Fruit fly (Drosophila melanogaster) whole organism, embryonic: ENCODE measurements around the gene CG6927.

ENCODE experiments used
- Aef1 ChIP-seq: fragments of 200-800 bp; sonication (Bioruptor generic); IDR thresholded peaks from 3 replicates; pipeline ENCODE4 v1.3.6; 2022; ENCODE audit warnings: missing biosample characterization, missing genetic modification characterization
- Atf-2 ChIP-seq: fragments of 200-800 bp; sonication (Bioruptor generic); optimal IDR thresholded peaks from 2 replicates; lab custom pipeline; 2016; ENCODE audit warnings: missing biosample characterization, missing genetic modification characterization
- CG1024 ChIP-seq: fragments of 200-800 bp; sonication (Bioruptor generic); IDR thresholded peaks from 2 replicates; pipeline ENCODE4 v1.3.6; 2022; ENCODE audit warnings: missing biosample characterization, missing genetic modification characterization
- CG10979 ChIP-seq: fragments of 200-800 bp; sonication (Bioruptor generic); optimal IDR thresholded peaks from 2 replicates; lab custom pipeline; 2018; ENCODE audit warnings: missing biosample characterization, mild to moderate bottlenecking, missing genetic modification characterization, moderate library complexity
- CG12219 ChIP-seq: fragments of 200-800 bp; sonication (Bioruptor generic); optimal IDR thresholded peaks from 3 replicates; lab custom pipeline; 2018; ENCODE audit warnings: missing biosample characterization, mild to moderate bottlenecking, missing genetic modification characterization
- CG12299 ChIP-seq: fragments of 200-800 bp; sonication (Bioruptor generic); optimal IDR thresholded peaks from 2 replicates; lab custom pipeline; 2018; ENCODE audit warnings: missing biosample characterization, mild to moderate bottlenecking, missing genetic modification characterization
- CG14441 ChIP-seq: fragments of 200-800 bp; sonication (Bioruptor generic); IDR thresholded peaks from 2 replicates; pipeline ENCODE4 v1.3.6; 2022; ENCODE audit warnings: missing biosample characterization, missing genetic modification characterization
- CG1603 ChIP-seq: fragments of 200-800 bp; sonication (Bioruptor generic); optimal IDR thresholded peaks from 2 replicates; lab custom pipeline; 2019; ENCODE audit warnings: missing biosample characterization, mild to moderate bottlenecking, missing genetic modification characterization, moderate library complexity
- CG17385 ChIP-seq: fragments of 200-800 bp; sonication (Bioruptor generic); optimal IDR thresholded peaks from 3 replicates; lab custom pipeline; 2018; ENCODE audit warnings: missing biosample characterization, mild to moderate bottlenecking, missing genetic modification characterization
- CG17612 ChIP-seq: fragments of 200-800 bp; sonication (Bioruptor generic); IDR thresholded peaks from 2 replicates; pipeline ENCODE4 v1.3.6; 2022; ENCODE audit warnings: missing biosample characterization, missing genetic modification characterization
- CG18476 ChIP-seq: fragments of 200-800 bp; sonication (Bioruptor generic); optimal IDR thresholded peaks from 2 replicates; lab custom pipeline; 2016; ENCODE audit warnings: missing biosample characterization, mild to moderate bottlenecking, missing genetic modification characterization
- CG2199 ChIP-seq: fragments of 200-800 bp; sonication (Bioruptor generic); IDR thresholded peaks from 3 replicates; pipeline ENCODE4 v1.3.6; 2022; ENCODE audit warnings: missing biosample characterization, missing genetic modification characterization
- CG2678 ChIP-seq: fragments of 200-800 bp; sonication (Bioruptor generic); optimal IDR thresholded peaks from 3 replicates; lab custom pipeline; 2019; ENCODE audit warnings: missing biosample characterization, mild to moderate bottlenecking, missing genetic modification characterization, moderate library complexity
- CG31224 ChIP-seq: fragments of 200-800 bp; sonication (Bioruptor generic); IDR thresholded peaks from 2 replicates; pipeline ENCODE4 v1.3.6; 2022; ENCODE audit warnings: missing biosample characterization, missing genetic modification characterization
- CG31388 ChIP-seq: fragments of 200-800 bp; sonication (Bioruptor generic); optimal IDR thresholded peaks from 2 replicates; lab custom pipeline; 2016; ENCODE audit warnings: missing biosample characterization, missing genetic modification characterization
- CG32772 ChIP-seq: fragments of 200-800 bp; sonication (Bioruptor generic); IDR thresholded peaks from 2 replicates; pipeline ENCODE4 v1.3.6; 2022; ENCODE audit warnings: missing biosample characterization, missing genetic modification characterization
- CG3995 ChIP-seq: fragments of 200-800 bp; sonication (Bioruptor generic); optimal IDR thresholded peaks from 3 replicates; lab custom pipeline; 2016; ENCODE audit warnings: missing biosample characterization, missing genetic modification characterization
- CG4730 ChIP-seq: fragments of 200-800 bp; sonication (Bioruptor generic); IDR thresholded peaks from 2 replicates; pipeline ENCODE4 v1.3.6; 2022; ENCODE audit warnings: missing biosample characterization, missing genetic modification characterization
- CG6175 ChIP-seq: fragments of 200-800 bp; sonication (Bioruptor generic); IDR thresholded peaks from 3 replicates; pipeline ENCODE4 v1.3.6; 2022; ENCODE audit warnings: missing biosample characterization, missing genetic modification characterization
- CG6272 ChIP-seq: fragments of 200-800 bp; sonication (Bioruptor generic); IDR thresholded peaks from 2 replicates; pipeline ENCODE4 v1.3.6; 2022; ENCODE audit warnings: missing biosample characterization, missing genetic modification characterization
- CG6791 ChIP-seq: fragments of 200-800 bp; sonication (Bioruptor generic); IDR thresholded peaks from 3 replicates; pipeline ENCODE4 v1.3.6; 2022; ENCODE audit warnings: missing biosample characterization, missing genetic modification characterization; ENCODE audit not compliant: partially characterized antibody
- CG7839 ChIP-seq: fragments of 200-800 bp; sonication (Bioruptor generic); optimal IDR thresholded peaks from 3 replicates; lab custom pipeline; 2018; ENCODE audit warnings: missing biosample characterization, mild to moderate bottlenecking, missing genetic modification characterization, moderate library complexity
- CG7928 ChIP-seq: fragments of 200-800 bp; sonication (Bioruptor generic); optimal IDR thresholded peaks from 2 replicates; lab custom pipeline; 2017; ENCODE audit warnings: missing biosample characterization, mild to moderate bottlenecking, missing genetic modification characterization
- CG7987 ChIP-seq: fragments of 200-800 bp; sonication (Bioruptor generic); optimal IDR thresholded peaks from 2 replicates; lab custom pipeline; 2018; ENCODE audit warnings: missing biosample characterization, mild to moderate bottlenecking, missing genetic modification characterization, moderate library complexity
- CG9609 ChIP-seq: fragments of 200-800 bp; sonication (Bioruptor generic); optimal IDR thresholded peaks from 3 replicates; lab custom pipeline; 2016; ENCODE audit warnings: missing biosample characterization, missing genetic modification characterization
- D19A ChIP-seq: fragments of 200-800 bp; optimal IDR thresholded peaks from 3 replicates; lab custom pipeline; 2019; ENCODE audit warnings: missing biosample characterization, mild to moderate bottlenecking, missing genetic modification characterization, moderate library complexity
- Fer1 ChIP-seq: fragments of 200-800 bp; sonication (Bioruptor generic); optimal IDR thresholded peaks from 2 replicates; lab custom pipeline; 2017; ENCODE audit warnings: missing biosample characterization, mild to moderate bottlenecking, missing genetic modification characterization
- HLHmδ ChIP-seq: fragments of 200-800 bp; sonication (Bioruptor generic); optimal IDR thresholded peaks from 2 replicates; lab custom pipeline; 2018; ENCODE audit warnings: missing biosample characterization, mild to moderate bottlenecking, missing genetic modification characterization, moderate library complexity
- Kr ChIP-seq: fragments of 200-800 bp; sonication (Bioruptor generic); optimal IDR thresholded peaks from 2 replicates; lab custom pipeline; 2017; ENCODE audit warnings: missing biosample characterization, mild to moderate bottlenecking, missing genetic modification characterization
- Lpt ChIP-seq: fragments of >200 bp; optimal IDR thresholded peaks from 2 replicates; lab custom pipeline; 2018; ENCODE audit warnings: missing biosample characterization, missing genetic modification characterization
- Meics ChIP-seq: fragments of 200-800 bp; sonication (Bioruptor generic); optimal IDR thresholded peaks from 2 replicates; lab custom pipeline; 2017; ENCODE audit warnings: missing biosample characterization, mild to moderate bottlenecking, missing genetic modification characterization
- NFAT ChIP-seq: fragments of 200-800 bp; sonication (Bioruptor generic); IDR thresholded peaks from 2 replicates; pipeline ENCODE4 v1.3.6; 2022; ENCODE audit warnings: missing biosample characterization, missing genetic modification characterization
- Rx ChIP-seq: fragments of 200-800 bp; sonication (Bioruptor generic); IDR thresholded peaks from 2 replicates; pipeline ENCODE4 v1.3.6; 2022; ENCODE audit warnings: missing biosample characterization, missing genetic modification characterization
- Scr ChIP-seq: fragments of 200-800 bp; sonication (Bioruptor generic); IDR thresholded peaks from 2 replicates; pipeline ENCODE4 v1.3.6; 2022; ENCODE audit warnings: missing biosample characterization, missing genetic modification characterization; ENCODE audit not compliant: partially characterized antibody
- YL-1 ChIP-seq: fragments of 200-800 bp; sonication (Bioruptor generic); optimal IDR thresholded peaks from 3 replicates; lab custom pipeline; 2017; ENCODE audit warnings: missing biosample characterization, mild to moderate bottlenecking, missing genetic modification characterization
- bbx ChIP-seq: fragments of 200-800 bp; sonication (Bioruptor generic); IDR thresholded peaks from 2 replicates; pipeline ENCODE4 v1.3.6; 2022; ENCODE audit warnings: missing biosample characterization, missing genetic modification characterization; ENCODE audit not compliant: partially characterized antibody
- cg ChIP-seq: fragments of 200-800 bp; sonication (Bioruptor generic); optimal IDR thresholded peaks from 3 replicates; lab custom pipeline; 2019; ENCODE audit warnings: missing biosample characterization, mild to moderate bottlenecking, missing genetic modification characterization, moderate library complexity
- croc ChIP-seq: fragments of 200-800 bp; sonication (Bioruptor generic); conservative IDR thresholded peaks from 3 replicates; pipeline ENCODE4 v1.3.6; 2022; ENCODE audit warnings: missing biosample characterization, missing genetic modification characterization
- danr ChIP-seq: fragments of 200-800 bp; sonication (Bioruptor generic); IDR thresholded peaks from 2 replicates; pipeline ENCODE4 v1.3.6; 2022; ENCODE audit warnings: missing biosample characterization, missing genetic modification characterization
- dmrt99B ChIP-seq: fragments of 200-800 bp; sonication (Bioruptor generic); optimal IDR thresholded peaks from 2 replicates; lab custom pipeline; 2018; ENCODE audit warnings: missing biosample characterization, mild to moderate bottlenecking, missing genetic modification characterization, moderate library complexity
- fd96Cb ChIP-seq: fragments of 200-800 bp; sonication (Bioruptor generic); optimal IDR thresholded peaks from 2 replicates; lab custom pipeline; 2018; ENCODE audit warnings: missing biosample characterization, mild to moderate bottlenecking, missing genetic modification characterization, moderate library complexity
- gem ChIP-seq: fragments of 200-800 bp; sonication (Bioruptor generic); optimal IDR thresholded peaks from 2 replicates; lab custom pipeline; 2019; ENCODE audit warnings: missing biosample characterization, mild to moderate bottlenecking, missing genetic modification characterization, moderate library complexity
- grn ChIP-seq: fragments of 200-800 bp; sonication (Bioruptor generic); optimal IDR thresholded peaks from 3 replicates; lab custom pipeline; 2017; ENCODE audit warnings: missing biosample characterization, missing genetic modification characterization
- gt ChIP-seq: fragments of 200-800 bp; sonication (Bioruptor generic); IDR thresholded peaks from 2 replicates; pipeline ENCODE4 v1.3.6; 2022; ENCODE audit warnings: missing biosample characterization, missing genetic modification characterization
- hth ChIP-seq: fragments of >200 bp; optimal IDR thresholded peaks from 2 replicates; lab custom pipeline; 2017; ENCODE audit warnings: inconsistent platforms
- insv ChIP-seq, 2 experiments: fragments of 200-800 bp; sonication (Bioruptor generic); optimal IDR thresholded peaks; 3 replicates each; lab custom pipeline; 2016 to 2018; ENCODE audit warnings: missing biosample characterization in 2 of 2, missing genetic modification characterization in 2 of 2
- jigr1 ChIP-seq: fragments of 200-800 bp; sonication (Bioruptor generic); IDR thresholded peaks from 3 replicates; pipeline ENCODE4 v1.3.6; 2022; ENCODE audit warnings: missing biosample characterization, missing genetic modification characterization
- luna ChIP-seq: fragments of 200-800 bp; sonication (Bioruptor generic); optimal IDR thresholded peaks from 2 replicates; lab custom pipeline; 2016; ENCODE audit warnings: missing biosample characterization, missing genetic modification characterization
- ranshi ChIP-seq: fragments of 200-800 bp; sonication (Bioruptor generic); IDR thresholded peaks from 2 replicates; pipeline ENCODE4 v1.3.6; 2022; ENCODE audit warnings: missing biosample characterization, missing genetic modification characterization
- row ChIP-seq: fragments of 200-800 bp; sonication (Bioruptor generic); IDR thresholded peaks from 3 replicates; pipeline ENCODE4 v1.3.6; 2022; ENCODE audit warnings: missing biosample characterization, missing genetic modification characterization
- tna ChIP-seq: fragments of 200-800 bp; sonication (Bioruptor generic); IDR thresholded peaks from 2 replicates; pipeline ENCODE4 v1.3.6; 2022; ENCODE audit warnings: missing biosample characterization, missing genetic modification characterization; ENCODE audit not compliant: partially characterized antibody
- zfh1 ChIP-seq: fragments of 200-800 bp; sonication (Bioruptor generic); IDR thresholded peaks from 3 replicates; pipeline ENCODE4 v1.3.6; 2022; ENCODE audit warnings: missing biosample characterization, missing genetic modification characterization

Gene CG6927

dm6 chrX:4911765-4912245, 5.1 kb downstream of the CG6927 start (continued):
- TF ChIP-seq gem (tag; lab: Kevin White, UChicago) = peak; percentile 37
- peak; percentile 97 for TF ChIP-seq D19A (tag; lab: Kevin White, UChicago)
- TF ChIP-seq CG6791 = no peak
- no peak for TF ChIP-seq hth (lab: Kevin White, UChicago)
- TF ChIP-seq luna (GFP tag; lab: Kevin White, UChicago) = no peak
- no peak for TF ChIP-seq CG6175
- no peak for TF ChIP-seq CG6272
- TF ChIP-seq Lpt (GFP tag; lab: Kevin White, UChicago) = no peak
- TF ChIP-seq CG7987 (GFP tag; lab: Kevin White, UChicago) = no peak
- TF ChIP-seq Kr (GFP tag; lab: Kevin White, UChicago) = no peak
- peak; percentile 52; the same call in 1 of the 2 replicates for TF ChIP-seq CG32772 (GFP tag; lab: Robert Waterston, UW)
- TF ChIP-seq zfh1 = no peak
- TF ChIP-seq Aef1 (GFP tag; lab: Robert Waterston, UW) = no peak
- TF ChIP-seq CG31388 (GFP tag; lab: Kevin White, UChicago) = no peak
- no peak for TF ChIP-seq CG31224
- no peak for TF ChIP-seq Scr (GFP tag; lab: Robert Waterston, UW)
- no peak for TF ChIP-seq Atf-2 (GFP tag; lab: Kevin White, UChicago)
- TF ChIP-seq tna (GFP tag; lab: Robert Waterston, UW) = no peak
- no peak for TF ChIP-seq CG17612 (GFP tag; lab: Robert Waterston, UW)
- TF ChIP-seq CG2678 (tag; lab: Kevin White, UChicago) = peak; percentile 22
- TF ChIP-seq Meics (GFP tag; lab: Kevin White, UChicago) = peak; percentile 23
- TF ChIP-seq gt (GFP tag; lab: Robert Waterston, UW) = no peak
- no peak for TF ChIP-seq Rx
- TF ChIP-seq CG10979 = no peak
- no peak for TF ChIP-seq CG12299
- peak; percentile 1 for TF ChIP-seq CG17385
- TF ChIP-seq croc (GFP tag; lab: Robert Waterston, UW) = no peak
- TF ChIP-seq CG2199 (GFP tag; lab: Robert Waterston, UW) = no peak
- no peak for TF ChIP-seq CG7928
- TF ChIP-seq Fer1 (GFP tag; lab: Kevin White, UChicago) = no peak
- TF ChIP-seq fd96Cb = no peak
- no peak for TF ChIP-seq CG1024 (GFP tag; lab: Robert Waterston, UW)
- no peak for TF ChIP-seq jigr1 (GFP tag; lab: Robert Waterston, UW)
- TF ChIP-seq CG1603 (tag; lab: Kevin White, UChicago) = no peak
- TF ChIP-seq CG4730 (GFP tag; lab: Robert Waterston, UW) = no peak
- no peak for TF ChIP-seq HLHmδ (GFP tag; lab: Kevin White, UChicago)
- no peak for TF ChIP-seq bbx
- TF ChIP-seq CG18476 (GFP tag; lab: Kevin White, UChicago) = no peak
- no peak for TF ChIP-seq insv (GFP tag; optimal IDR thresholded peaks at IDR 0.05; lab: Kevin White, UChicago)
- no peak for TF ChIP-seq CG9609 (GFP tag; lab: Kevin White, UChicago)
- peak; percentile 17 for TF ChIP-seq dmrt99B (tag; lab: Kevin White, UChicago)
- no peak for TF ChIP-seq cg
- peak; percentile 13 for TF ChIP-seq CG7839 (tag; lab: Kevin White, UChicago)
- 0 out of 2 replicates have a peak, but pooled peaks have one; percentile 17 for TF ChIP-seq CG14441 (GFP tag; lab: Robert Waterston, UW)
- TF ChIP-seq CG12219 = no peak
- peak; percentile 84 for TF ChIP-seq row
- TF ChIP-seq CG3995 = no peak
- no peak for TF ChIP-seq grn
- TF ChIP-seq danr (GFP tag; lab: Robert Waterston, UW) = no peak
- no peak for TF ChIP-seq YL-1
- no peak for TF ChIP-seq NFAT
- no peak for TF ChIP-seq ranshi (GFP tag; lab: Robert Waterston, UW)
